Worm (Caenorhabditis elegans) whole organism, L1 larva: ENCODE measurements around the gene pnc-2.
A peak's percentile ranks its signal among the peaks of the same experiment; 100 is the strongest.

Experiments used
- C16A3.4 ChIP-seq: fragments of 150-350 bp; optimal IDR thresholded peaks from 2 replicates; lab custom pipeline; 2014; ENCODE audit warnings: missing biosample characterization, missing genetic modification characterization
- C34B4.2 ChIP-seq: sonication (generic microtip); optimal IDR thresholded peaks from 2 replicates; lab custom pipeline; 2017; ENCODE audit warnings: mild to moderate bottlenecking, missing genetic modification characterization, missing compliant biosample characterization
- Y116A8C.19 ChIP-seq: sonication (generic microtip); optimal IDR thresholded peaks from 2 replicates; lab custom pipeline; 2016; ENCODE audit warnings: missing compliant biosample characterization, missing genetic modification characterization, borderline replicate concordance
- alr-1 ChIP-seq: fragments of 200-800 bp; sonication (Bioruptor generic); optimal IDR thresholded peaks from 2 replicates; lab custom pipeline; 2018; ENCODE audit warnings: borderline replicate concordance, mild to moderate bottlenecking, missing genetic modification characterization, missing compliant biosample characterization
- blmp-1 ChIP-seq: fragments of 150-350 bp; optimal IDR thresholded peaks from 2 replicates; lab custom pipeline; 2014; ENCODE audit warnings: missing biosample characterization, missing genetic modification characterization
- ceh-82 ChIP-seq, 3 experiments: fragments of 150-350 bp in 1 of 3; sonication (generic microtip) in 2 of 3; optimal IDR thresholded peaks; 2 replicates each; lab custom pipeline; 2014 to 2017; ENCODE audit warnings: missing biosample characterization in 3 of 3, missing genetic modification characterization in 3 of 3
- ceh-88 ChIP-seq: fragments of 200-800 bp; sonication (Bioruptor generic); IDR thresholded peaks from 2 replicates; pipeline ENCODE4 v1.3.6; 2022; ENCODE audit warnings: missing genetic modification characterization, missing compliant biosample characterization
- ceh-90 ChIP-seq: sonication (generic microtip); optimal IDR thresholded peaks from 2 replicates; lab custom pipeline; 2016; ENCODE audit warnings: missing genetic modification characterization, missing compliant biosample characterization
- ces-1 ChIP-seq: fragments of 150-350 bp; optimal IDR thresholded peaks from 2 replicates; lab custom pipeline; 2014; ENCODE audit warnings: missing biosample characterization, missing genetic modification reagents, missing genetic modification characterization
- dpl-1 ChIP-seq, 3 experiments: fragments of 150-350 bp in 2 of 3; sonication (generic microtip) in 1 of 3; optimal IDR thresholded peaks; 2 replicates each; lab custom pipeline; 2014 to 2017; ENCODE audit warnings: missing biosample characterization in 3 of 3, missing genetic modification characterization in 3 of 3, missing genetic modification reagents in 3 of 3
- efl-1 ChIP-seq, 4 experiments: fragments of 150-350 bp; optimal IDR thresholded peaks in 3 of 4; peaks in 1 of 4; 1 replicate in 1 of 4; 2 replicates in 3 of 4; lab custom pipeline; 2014; ENCODE audit warnings: missing biosample characterization in 2 of 4, missing genetic modification characterization in 2 of 4, missing genetic modification reagents in 2 of 4
- egl-27 ChIP-seq, 2 experiments: fragments of 150-350 bp in 1 of 2; sonication (generic microtip); optimal IDR thresholded peaks; 3 replicates each; lab custom pipeline; 2017 to 2018; ENCODE audit warnings: missing biosample characterization in 2 of 2, missing genetic modification characterization in 2 of 2, missing genetic modification reagents in 2 of 2
- elt-3 ChIP-seq, 6 experiments: fragments of 150-350 bp in 1 of 6; sonication (generic microtip); optimal IDR thresholded peaks; 2 replicates each; lab custom pipeline; 2017 to 2018; ENCODE audit warnings: missing biosample characterization in 6 of 6, missing genetic modification characterization in 6 of 6, inconsistent platforms in 1 of 6
- fkh-4 ChIP-seq: sonication (generic microtip); optimal IDR thresholded peaks from 2 replicates; lab custom pipeline; 2016; ENCODE audit warnings: missing compliant biosample characterization, missing genetic modification characterization, borderline replicate concordance
- fkh-8 ChIP-seq: sonication (generic microtip); optimal IDR thresholded peaks from 2 replicates; lab custom pipeline; 2016; ENCODE audit warnings: mild to moderate bottlenecking, missing genetic modification characterization, missing compliant biosample characterization
- fos-1 ChIP-seq: fragments of 150-350 bp; optimal IDR thresholded peaks from 2 replicates; lab custom pipeline; 2014; ENCODE audit warnings: missing biosample characterization, missing genetic modification characterization
- grh-1 ChIP-seq: fragments of 200-800 bp; sonication (Bioruptor generic); IDR thresholded peaks from 2 replicates; pipeline ENCODE4 v1.3.6; 2022; ENCODE audit warnings: missing genetic modification reagents, missing genetic modification characterization, missing compliant biosample characterization
- hlh-17 ChIP-seq: fragments of 200-800 bp; sonication (Bioruptor generic); optimal IDR thresholded peaks from 2 replicates; lab custom pipeline; 2018; ENCODE audit warnings: missing genetic modification characterization, mild to moderate bottlenecking, missing compliant biosample characterization, moderate library complexity, borderline replicate concordance
- isw-1 ChIP-seq: fragments of 200-800 bp; sonication (Bioruptor generic); IDR thresholded peaks from 2 replicates; pipeline ENCODE4 v1.3.6; 2022; ENCODE audit warnings: missing genetic modification characterization, missing compliant biosample characterization
- lin-13 ChIP-seq: fragments of 150-350 bp; optimal IDR thresholded peaks from 2 replicates; lab custom pipeline; 2014; ENCODE audit warnings: missing biosample characterization, missing genetic modification reagents, missing genetic modification characterization
- lin-35 ChIP-seq, 2 experiments: fragments of 150-350 bp; optimal IDR thresholded peaks; 2 replicates each; lab custom pipeline; 2014; ENCODE audit warnings: missing biosample characterization in 2 of 2, missing genetic modification characterization in 2 of 2, missing genetic modification reagents in 2 of 2
- lsy-2 ChIP-seq, 2 experiments: fragments of 150-350 bp; optimal IDR thresholded peaks; 2 replicates each; lab custom pipeline; 2014; ENCODE audit warnings: missing biosample characterization in 2 of 2, missing genetic modification characterization in 2 of 2
- mab-9 ChIP-seq: fragments of 200-800 bp; sonication (Bioruptor generic); IDR thresholded peaks from 2 replicates; pipeline ENCODE4 v1.3.6; 2022; ENCODE audit warnings: missing genetic modification reagents, missing genetic modification characterization, missing compliant biosample characterization
- mdl-1 ChIP-seq, 2 experiments: fragments of 150-350 bp; optimal IDR thresholded peaks; 2 replicates each; lab custom pipeline; 2014 to 2017; ENCODE audit warnings: missing biosample characterization in 2 of 2, missing genetic modification characterization in 2 of 2, inconsistent platforms in 1 of 2
- mef-2 ChIP-seq: fragments of 150-350 bp; optimal IDR thresholded peaks from 2 replicates; lab custom pipeline; 2014; ENCODE audit warnings: missing biosample characterization, missing genetic modification characterization
- mep-1 ChIP-seq: fragments of 150-350 bp; optimal IDR thresholded peaks from 2 replicates; lab custom pipeline; 2014; ENCODE audit warnings: missing biosample characterization, missing genetic modification characterization
- nhr-11 ChIP-seq: fragments of 150-350 bp; optimal IDR thresholded peaks from 2 replicates; lab custom pipeline; 2014; ENCODE audit warnings: missing biosample characterization, missing genetic modification characterization
- nhr-237 ChIP-seq: fragments of 150-350 bp; optimal IDR thresholded peaks from 2 replicates; lab custom pipeline; 2014; ENCODE audit warnings: missing biosample characterization, missing genetic modification characterization
- nhr-71 ChIP-seq: sonication (generic microtip); optimal IDR thresholded peaks from 2 replicates; lab custom pipeline; 2016; ENCODE audit warnings: mild to moderate bottlenecking, missing genetic modification characterization, moderate library complexity, missing compliant biosample characterization
- nhr-77 ChIP-seq: fragments of 150-350 bp; optimal IDR thresholded peaks from 2 replicates; lab custom pipeline; 2014; ENCODE audit warnings: missing biosample characterization, missing genetic modification characterization
- nhr-84 ChIP-seq: sonication (generic microtip); optimal IDR thresholded peaks from 2 replicates; lab custom pipeline; 2017; ENCODE audit warnings: missing biosample characterization, missing genetic modification characterization
- nhr-85 ChIP-seq: sonication (generic microtip); peaks from one replicate; lab custom pipeline; 2016; ENCODE audit warnings: missing genetic modification characterization, inconsistent platforms, missing compliant biosample characterization
- nhr-90 ChIP-seq: sonication (generic microtip); optimal IDR thresholded peaks from 2 replicates; lab custom pipeline; 2016; ENCODE audit warnings: mild to moderate bottlenecking, missing genetic modification characterization, missing compliant biosample characterization; ENCODE audit not compliant: poor library complexity
- pag-3 ChIP-seq: sonication (generic microtip); optimal IDR thresholded peaks from 2 replicates; lab custom pipeline; 2017; ENCODE audit warnings: missing genetic modification characterization, mild to moderate bottlenecking, missing compliant biosample characterization, antibody characterized with exemption, borderline replicate concordance; ENCODE audit not compliant: insufficient read depth
- rnt-1 ChIP-seq: sonication (generic microtip); optimal IDR thresholded peaks from 2 replicates; lab custom pipeline; 2016; ENCODE audit warnings: mild to moderate bottlenecking, missing genetic modification characterization, moderate library complexity, missing compliant biosample characterization
- snpc-4 ChIP-seq: fragments of 150-350 bp; optimal IDR thresholded peaks from 2 replicates; lab custom pipeline; 2014; ENCODE audit warnings: missing biosample characterization, missing genetic modification characterization
- snu-23 ChIP-seq: sonication (generic microtip); optimal IDR thresholded peaks from 2 replicates; lab custom pipeline; 2016; ENCODE audit warnings: missing genetic modification characterization, missing compliant biosample characterization
- sox-4 ChIP-seq: sonication (generic microtip); optimal IDR thresholded peaks from 2 replicates; lab custom pipeline; 2016; ENCODE audit warnings: missing genetic modification characterization, missing compliant biosample characterization
- sptf-1 ChIP-seq: fragments of 150-350 bp; optimal IDR thresholded peaks from 2 replicates; lab custom pipeline; 2014; ENCODE audit warnings: missing biosample characterization, missing genetic modification characterization
- sup-37 ChIP-seq: fragments of 200-800 bp; sonication (Bioruptor generic); optimal IDR thresholded peaks from 2 replicates; lab custom pipeline; 2018; ENCODE audit warnings: mild to moderate bottlenecking, missing genetic modification characterization, missing compliant biosample characterization
- swsn-7 ChIP-seq: sonication (generic microtip); optimal IDR thresholded peaks from 2 replicates; lab custom pipeline; 2016; ENCODE audit warnings: missing genetic modification characterization, missing compliant biosample characterization
- tlp-1 ChIP-seq: fragments of 150-350 bp; optimal IDR thresholded peaks from 2 replicates; lab custom pipeline; 2014; ENCODE audit warnings: missing biosample characterization, missing genetic modification characterization
- unc-98 ChIP-seq: fragments of 200-800 bp; sonication (Bioruptor generic); IDR thresholded peaks from 2 replicates; pipeline ENCODE4 v1.3.6; 2022; ENCODE audit warnings: missing genetic modification characterization, missing compliant biosample characterization
- vab-15 ChIP-seq: sonication (generic microtip); optimal IDR thresholded peaks from 2 replicates; lab custom pipeline; 2017; ENCODE audit warnings: missing genotype, mild to moderate bottlenecking, missing genetic modification characterization, missing compliant biosample characterization
- xbp-1 ChIP-seq: sonication (generic microtip); optimal IDR thresholded peaks from 2 replicates; lab custom pipeline; 2016; ENCODE audit warnings: missing genetic modification characterization, missing compliant biosample characterization
- zag-1 ChIP-seq: fragments of 150-350 bp; optimal IDR thresholded peaks from 2 replicates; lab custom pipeline; 2014; ENCODE audit warnings: missing biosample characterization, missing genetic modification characterization
- ztf-4 ChIP-seq: fragments of 150-350 bp; optimal IDR thresholded peaks from 2 replicates; lab custom pipeline; 2014; ENCODE audit warnings: missing biosample characterization, missing genetic modification characterization

Gene pnc-2

DNA sequence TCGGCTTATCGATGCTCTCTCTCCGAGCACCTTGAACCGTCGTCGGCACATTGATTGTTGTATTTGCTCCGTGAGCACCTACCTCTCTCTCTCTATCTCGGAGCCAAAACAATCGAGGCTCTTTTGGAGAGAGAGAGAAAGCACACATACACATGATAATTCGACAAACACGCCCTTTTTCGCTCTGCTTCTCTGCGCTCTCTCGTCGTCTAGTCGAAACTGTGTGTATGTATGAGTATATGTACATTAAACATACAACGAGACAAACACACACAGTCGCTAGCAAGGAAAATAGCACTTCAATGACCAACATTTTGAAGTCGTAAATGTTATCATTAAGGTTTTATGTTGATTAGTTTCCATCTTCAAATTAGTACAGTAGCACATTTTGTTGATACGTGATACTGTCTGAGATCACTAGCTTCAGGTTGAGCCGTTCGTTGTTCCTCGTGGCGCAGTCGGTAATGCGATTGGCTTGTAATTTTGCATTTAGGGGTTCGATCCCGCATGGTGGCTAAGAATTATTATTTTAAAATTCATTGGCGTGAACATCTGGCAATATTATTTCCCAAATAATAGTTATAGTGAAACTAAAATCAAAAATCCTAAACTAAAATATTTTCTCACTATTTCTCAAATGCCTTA is 34.4 kb downstream of the pnc-2 start (continued):
- peak; percentile 55 for TF ChIP-seq nhr-71 (tag; lab: Kevin White, UChicago)
- TF ChIP-seq xbp-1 (tag; lab: Kevin White, UChicago) = no peak
- TF ChIP-seq tlp-1 (tag; lab: Kevin White, UChicago) = no peak
- no peak for TF ChIP-seq fkh-4 (tag; lab: Kevin White, UChicago)
- TF ChIP-seq ceh-90 = no peak
- TF ChIP-seq nhr-90 = peak; percentile 72
- TF ChIP-seq nhr-11 = no peak
- no peak for TF ChIP-seq nhr-237 (tag; lab: Kevin White, UChicago)
- no peak for TF ChIP-seq ces-1 (GFP tag; lab: Kevin White, UChicago)
- TF ChIP-seq mep-1 = peak; percentile 52
- TF ChIP-seq sptf-1 = no peak
- no peak for TF ChIP-seq hlh-17
- peak; percentile 55 for TF ChIP-seq blmp-1 (tag; lab: Kevin White, UChicago)
- no peak for TF ChIP-seq vab-15 (tag; lab: Kevin White, UChicago)
- peak in 1 of 2 experiments; percentile 77 for TF ChIP-seq mdl-1 (tag; optimal IDR thresholded peaks at IDR 0.05; lab: Kevin White, UChicago)
- TF ChIP-seq rnt-1 = no peak
- no peak for TF ChIP-seq snpc-4 (tag; lab: Kevin White, UChicago)
- peak in 1 of 2 experiments; percentile 47 for TF ChIP-seq egl-27 (tag; optimal IDR thresholded peaks at IDR 0.05; lab: Kevin White, UChicago)
- TF ChIP-seq sox-4 (tag; lab: Kevin White, UChicago) = no peak
- TF ChIP-seq fos-1 = peak; percentile 2
- TF ChIP-seq swsn-7 (tag; lab: Kevin White, UChicago) = peak; percentile 34
- TF ChIP-seq mab-9 (GFP tag; lab: Robert Waterston, UW) = no peak
- no peak for TF ChIP-seq ceh-88 (GFP tag; lab: Robert Waterston, UW)
- no peak for TF ChIP-seq pag-3 (tag; lab: Kevin White, UChicago)
- no peak for TF ChIP-seq ztf-4 (tag; lab: Kevin White, UChicago)
- TF ChIP-seq elt-3 (tag; optimal IDR thresholded peaks at IDR 0.05; lab: Kevin White, UChicago) = peak in 2 of 6 experiments; percentile 1 to 52
- no peak for TF ChIP-seq nhr-84
- no peak for TF ChIP-seq alr-1 (tag; lab: Kevin White, UChicago)
- TF ChIP-seq sup-37 (GFP tag; lab: Kevin White, UChicago) = no peak
- TF ChIP-seq mef-2 (tag; lab: Kevin White, UChicago) = no peak
- no peak for TF ChIP-seq zag-1
- no peak for TF ChIP-seq unc-98

ce11 chrIV:14872320-14872719 is 37.2 kb downstream of the pnc-2 start:
- no peak for TF ChIP-seq fkh-8 (tag; lab: Kevin White, UChicago)
- TF ChIP-seq elt-3 (tag; optimal IDR thresholded peaks at IDR 0.05; lab: Kevin White, UChicago) = peak in 4 of 6 experiments; percentile 2 to 65 (median 41)
- TF ChIP-seq swsn-7 (tag; lab: Kevin White, UChicago) = peak; percentile 56
- peak; percentile 18 for TF ChIP-seq fos-1
- peak in 1 of 2 experiments; percentile 55 for TF ChIP-seq mdl-1 (tag; optimal IDR thresholded peaks at IDR 0.05; lab: Kevin White, UChicago)
- TF ChIP-seq Y116A8C.19 = no peak
- TF ChIP-seq isw-1 = no peak
- TF ChIP-seq lin-13 (GFP tag; lab: Kevin White, UChicago) = peak; percentile 46
- TF ChIP-seq zag-1 = no peak
- peak; percentile 77 for TF ChIP-seq C34B4.2 (tag; lab: Kevin White, UChicago)
- peak; percentile 4 to 34 (median 20) for TF ChIP-seq dpl-1 (GFP tag; optimal IDR thresholded peaks at IDR 0.05; lab: Kevin White, UChicago)
- TF ChIP-seq nhr-237 (tag; lab: Kevin White, UChicago) = peak; percentile 20
- no peak for TF ChIP-seq fkh-4 (tag; lab: Kevin White, UChicago)
- peak; percentile 9 to 31 (median 24) for TF ChIP-seq ceh-82 (tag; optimal IDR thresholded peaks at IDR 0.05; lab: Kevin White, UChicago)
- peak; percentile 88 for TF ChIP-seq snu-23 (GFP tag; lab: Kevin White, UChicago)
- peak; percentile 96 for TF ChIP-seq nhr-85 (tag; lab: Kevin White, UChicago)
- peak; percentile 21 to 57 for TF ChIP-seq lin-35 (GFP tag; optimal IDR thresholded peaks at IDR 0.05; lab: Kevin White, UChicago)
- TF ChIP-seq nhr-77 (tag; lab: Kevin White, UChicago) = peak; percentile 78
- peak; percentile 53 for TF ChIP-seq ztf-4 (tag; lab: Kevin White, UChicago)
- peak; percentile 85 for TF ChIP-seq grh-1 (GFP tag; lab: Robert Waterston, UW)
- TF ChIP-seq snpc-4 (tag; lab: Kevin White, UChicago) = no peak
- TF ChIP-seq mep-1 = peak; percentile 50
- TF ChIP-seq nhr-71 (tag; lab: Kevin White, UChicago) = peak; percentile 80
- peak; percentile 61 for TF ChIP-seq blmp-1 (tag; lab: Kevin White, UChicago)
- TF ChIP-seq efl-1 (optimal IDR thresholded peaks at IDR 0.05; lab: Kevin White, UChicago) = peak; percentile 48 to 59
- TF ChIP-seq efl-1 (GFP tag; optimal IDR thresholded peaks at IDR 0.05 in 1 of 2; lab: Kevin White, UChicago) = peak in 1 of 2 experiments; percentile 95
- no peak for TF ChIP-seq egl-27 (tag; optimal IDR thresholded peaks at IDR 0.05; lab: Kevin White, UChicago)
- TF ChIP-seq hlh-17 = no peak
- TF ChIP-seq lsy-2 (tag; optimal IDR thresholded peaks at IDR 0.05; lab: Kevin White, UChicago) = peak; percentile 50
- TF ChIP-seq C16A3.4 (tag; lab: Kevin White, UChicago) = peak; percentile 64
- no peak for TF ChIP-seq nhr-84
- no peak for TF ChIP-seq rnt-1
